In genomic region chr2L:843850-844791, dm6 we compare ENCODE assay signal across 3 fruit fly cellular contexts.
A peak's percentile ranks its signal among the peaks of the same experiment; 100 is the strongest.
TF ChIP-seq lines count a peak whose summit lies in the region.

No protein-coding gene starts in this region.

TF ChIP-seq in whole organism, adult, 20 proteins besides CTCF, POLR2A, EP300 and RAD21 (continued from another document):
- no peak for TF ChIP-seq CG1620 (GFP tag; optimal IDR thresholded peaks at IDR 0.05; lab: Kevin White, UChicago)

TF ChIP-seq in whole organism, embryonic, 481 proteins besides CTCF, POLR2A, EP300 and RAD21 (continued from another document):
- TF ChIP-seq cg (GFP tag; optimal IDR thresholded peaks at IDR 0.05; lab: Kevin White, UChicago) = no peak
TF ChIP-seq in whole organism, embryonic: peak in this region for 13.

TF ChIP-seq in whole organism, prepupa, 60 proteins besides CTCF, POLR2A, EP300 and RAD21 (continued from another document):
- TF ChIP-seq CG32006 (GFP tag; optimal IDR thresholded peaks at IDR 0.05; lab: Kevin White, UChicago) (peak; percentile 62), Ets21C (GFP tag; optimal IDR thresholded peaks at IDR 0.05; lab: Kevin White, UChicago) (no peak), Hr4 (GFP tag; optimal IDR thresholded peaks at IDR 0.05; lab: Kevin White, UChicago) (peak; percentile 43), CG6854 (GFP tag; optimal IDR thresholded peaks at IDR 0.05; lab: Kevin White, UChicago) (peak; percentile 16), CG7368 (GFP tag; optimal IDR thresholded peaks at IDR 0.05; lab: Kevin White, UChicago) (peak; percentile 18), CG8632 (GFP tag; optimal IDR thresholded peaks at IDR 0.05; lab: Kevin White, UChicago) (no peak), lz (GFP tag; optimal IDR thresholded peaks at IDR 0.05; lab: Kevin White, UChicago) (no peak), CG6808 (GFP tag; optimal IDR thresholded peaks at IDR 0.05; lab: Kevin White, UChicago) (peak; percentile 34), salr (GFP tag; optimal IDR thresholded peaks at IDR 0.05; lab: Kevin White, UChicago) (peak in 1 of 2 experiments; percentile 19), Hr38 (GFP tag; optimal IDR thresholded peaks at IDR 0.05; lab: Kevin White, UChicago) (no peak), svp (GFP tag; lab: Kevin White, UChicago) (peak; percentile 41), Eip75B (GFP tag; optimal IDR thresholded peaks at IDR 0.05; lab: Kevin White, UChicago) (peak; percentile 23), dac (GFP tag; optimal IDR thresholded peaks at IDR 0.05; lab: Kevin White, UChicago) (peak; percentile 11), Sox14 (GFP tag; optimal IDR thresholded peaks at IDR 0.05; lab: Kevin White, UChicago) (peak; percentile 33), Smox (GFP tag; optimal IDR thresholded peaks at IDR 0.05; lab: Kevin White, UChicago) (no peak), CG1621 (tag; optimal IDR thresholded peaks at IDR 0.05; lab: Kevin White, UChicago) (peak; percentile 45), CG6163 (GFP tag; IDR thresholded peaks at IDR 0.05; lab: Robert Waterston, UW) (peak; percentile 80), Gug (GFP tag; IDR thresholded peaks at IDR 0.05; lab: Robert Waterston, UW) (peak; percentile 38), CG34406 (GFP tag; optimal IDR thresholded peaks at IDR 0.05; lab: Kevin White, UChicago) (no peak), CG11902 (GFP tag; optimal IDR thresholded peaks at IDR 0.05; lab: Kevin White, UChicago) (no peak), CG16779 (tag; optimal IDR thresholded peaks at IDR 0.05; lab: Kevin White, UChicago) (no peak), fkh (GFP tag; optimal IDR thresholded peaks at IDR 0.05; lab: Kevin White, UChicago) (no peak), acj6 (GFP tag; optimal IDR thresholded peaks at IDR 0.05; lab: Kevin White, UChicago) (peak; percentile 18), dsx (GFP tag; optimal IDR thresholded peaks at IDR 0.05; lab: Kevin White, UChicago; ENCODE audit: poor library complexity, severe bottlenecking) (no peak), CG9139 (GFP tag; optimal IDR thresholded peaks at IDR 0.05; lab: Kevin White, UChicago) (no peak), Sox15 (GFP tag; optimal IDR thresholded peaks at IDR 0.05; lab: Kevin White, UChicago) (no peak), Eip93F (GFP tag; optimal IDR thresholded peaks at IDR 0.05; lab: Kevin White, UChicago) (no peak), pdm3 (GFP tag; optimal IDR thresholded peaks at IDR 0.05; lab: Kevin White, UChicago) (peak; percentile 22), CG8319 (GFP tag; optimal IDR thresholded peaks at IDR 0.05; lab: Kevin White, UChicago) (no peak), CG8119 (GFP tag; IDR thresholded peaks at IDR 0.05; lab: Robert Waterston, UW) (peak; percentile 57; the same call in 2 of the 3 replicates), fd59A (GFP tag; optimal IDR thresholded peaks at IDR 0.05; lab: Kevin White, UChicago) (peak; percentile 23), fd85E (GFP tag; optimal IDR thresholded peaks at IDR 0.05; lab: Kevin White, UChicago) (no peak), CG3032 (tag; optimal IDR thresholded peaks at IDR 0.05; lab: Kevin White, UChicago) (peak; percentile 28), achi (GFP tag; optimal IDR thresholded peaks at IDR 0.05; lab: Kevin White, UChicago) (peak; percentile 45), CG6276 (GFP tag; optimal IDR thresholded peaks at IDR 0.05; lab: Kevin White, UChicago) (no peak), Met (GFP tag; optimal IDR thresholded peaks at IDR 0.05; lab: Kevin White, UChicago) (no peak), Ets96B (tag; optimal IDR thresholded peaks at IDR 0.05; lab: Kevin White, UChicago) (peak; percentile 50), Lpt (GFP tag; optimal IDR thresholded peaks at IDR 0.05; lab: Kevin White, UChicago) (no peak), vri (GFP tag; optimal IDR thresholded peaks at IDR 0.05; lab: Kevin White, UChicago) (no peak), topi (GFP tag; optimal IDR thresholded peaks at IDR 0.05; lab: Kevin White, UChicago) (peak; percentile 17)
